Worm (Caenorhabditis elegans) whole organism, late embryonic: ENCODE measurements around the gene F46B6.4.

ENCODE experiments used
- ama-1 ChIP-seq: fragments of 150-350 bp; optimal IDR thresholded peaks from 2 replicates; lab custom pipeline; 2014
- ceh-24 ChIP-seq: sonication (generic microtip); optimal IDR thresholded peaks from 2 replicates; lab custom pipeline; 2016; ENCODE audit warnings: mild to moderate bottlenecking, missing genetic modification characterization, missing compliant biosample characterization
- ceh-45 ChIP-seq: fragments of 200-800 bp; sonication (Bioruptor generic); IDR thresholded peaks from 2 replicates; pipeline ENCODE4 v1.3.6; 2022; ENCODE audit warnings: missing genetic modification reagents, missing genetic modification characterization, missing compliant biosample characterization
- elt-2 ChIP-seq: sonication (generic microtip); optimal IDR thresholded peaks from 2 replicates; lab custom pipeline; 2016; ENCODE audit warnings: missing genetic modification reagents, missing genetic modification characterization, missing compliant biosample characterization
- fax-1 ChIP-seq: sonication (generic microtip); optimal IDR thresholded peaks from 2 replicates; lab custom pipeline; 2016; ENCODE audit warnings: missing genotype, missing genetic modification characterization, missing compliant biosample characterization
- fkh-10 ChIP-seq: fragments of 150-350 bp; optimal IDR thresholded peaks from 2 replicates; lab custom pipeline; 2014; ENCODE audit warnings: missing biosample characterization, missing genetic modification reagents, missing genetic modification characterization
- nhr-232 ChIP-seq: sonication (generic microtip); optimal IDR thresholded peaks from 2 replicates; lab custom pipeline; 2016; ENCODE audit warnings: missing genetic modification characterization, missing compliant biosample characterization
- odd-2 ChIP-seq: sonication (generic microtip); optimal IDR thresholded peaks from 2 replicates; lab custom pipeline; 2017; ENCODE audit warnings: antibody characterized with exemption, mild to moderate bottlenecking, missing genetic modification characterization, missing compliant biosample characterization
- pat-9 ChIP-seq: fragments of 200-800 bp; sonication (Bioruptor generic); optimal IDR thresholded peaks from 2 replicates; lab custom pipeline; 2018; ENCODE audit warnings: mild to moderate bottlenecking, missing genetic modification characterization, moderate library complexity, missing compliant biosample characterization
- pha-2 ChIP-seq: sonication (generic microtip); optimal IDR thresholded peaks from 2 replicates; lab custom pipeline; 2017; ENCODE audit warnings: mild to moderate bottlenecking, missing genetic modification characterization, missing compliant biosample characterization
- pqm-1 ChIP-seq: sonication (generic microtip); optimal IDR thresholded peaks from 2 replicates; lab custom pipeline; 2016; ENCODE audit warnings: missing genetic modification characterization, missing compliant biosample characterization
- tbx-2 ChIP-seq: sonication (generic microtip); optimal IDR thresholded peaks from 2 replicates; lab custom pipeline; 2016; ENCODE audit warnings: missing genetic modification characterization, missing compliant biosample characterization

- TF ChIP-seq ceh-24 (tag; lab: Kevin White, UChicago) (no peak), pqm-1 (tag; lab: Kevin White, UChicago) (no peak), ceh-45 (no peak), fax-1 (tag; lab: Kevin White, UChicago) (no peak), pha-2 (tag; lab: Kevin White, UChicago) (no peak), pat-9 (tag; lab: Kevin White, UChicago) (no peak), nhr-232 (tag; lab: Kevin White, UChicago) (no peak), ama-1 (lab: Kevin White, UChicago) (no peak), odd-2 (tag; lab: Kevin White, UChicago) (no peak), fkh-10 (GFP tag; lab: Kevin White, UChicago) (no peak), tbx-2 (tag; lab: Kevin White, UChicago) (no peak), elt-2 (tag; lab: Kevin White, UChicago) (no peak)
These were observed 12.0 kb upstream of the F46B6.4 start, which contains the start of gene lipl-2 for ce11 chrV:9791332-9791731.
